Worm (Caenorhabditis elegans): ENCODE measurements around the gene pssy-1.

DNA sequence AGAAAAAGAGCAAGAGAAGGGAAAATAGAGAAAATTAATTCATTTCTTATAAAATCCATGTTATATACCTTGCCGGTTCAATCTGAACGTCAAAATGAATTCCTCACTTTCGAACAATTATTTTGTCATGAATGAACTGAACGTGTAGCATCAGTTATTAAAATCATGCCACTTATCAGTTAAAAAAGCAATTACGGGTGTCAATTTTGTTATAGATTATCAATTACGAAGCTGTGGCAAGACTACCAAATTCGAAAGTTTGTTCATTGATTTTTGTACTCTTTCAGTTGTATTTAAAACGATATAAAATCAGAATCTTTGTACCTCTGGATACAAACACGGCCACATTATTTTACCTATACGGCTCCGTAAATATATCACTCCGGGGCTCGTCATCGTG, 32.0 kb downstream of the pssy-1 start:
- TF ChIP-seq ztf-11 (tag; optimal IDR thresholded peaks at IDR 0.05) (no peak), ceh-83 (GFP tag; optimal IDR thresholded peaks at IDR 0.05) (no peak), elt-1 (tag; optimal IDR thresholded peaks at IDR 0.05; ENCODE audit: borderline replicate concordance, insufficient read depth) (no peak), snpc-4 (tag; optimal IDR thresholded peaks at IDR 0.05) (no peak), elt-3 (tag; optimal IDR thresholded peaks at IDR 0.05) (no peak), nhr-28 (tag; optimal IDR thresholded peaks at IDR 0.05) (no peak), flh-1 (GFP tag; optimal IDR thresholded peaks at IDR 0.05) (no peak), lsy-2 (tag; optimal IDR thresholded peaks at IDR 0.05) (no peak), ces-1 (GFP tag; optimal IDR thresholded peaks at IDR 0.05) (no peak), cnd-1 (tag; optimal IDR thresholded peaks at IDR 0.05) (no peak), ceh-39 (tag; optimal IDR thresholded peaks at IDR 0.05) (no peak), nhr-12 (tag; optimal IDR thresholded peaks at IDR 0.05) (no peak)

Data from whole organism, mixed stage, embryonic.